Worm (Caenorhabditis elegans): ENCODE measurements around the gene R05H10.7.

The R05H10.7 gene

DNA sequence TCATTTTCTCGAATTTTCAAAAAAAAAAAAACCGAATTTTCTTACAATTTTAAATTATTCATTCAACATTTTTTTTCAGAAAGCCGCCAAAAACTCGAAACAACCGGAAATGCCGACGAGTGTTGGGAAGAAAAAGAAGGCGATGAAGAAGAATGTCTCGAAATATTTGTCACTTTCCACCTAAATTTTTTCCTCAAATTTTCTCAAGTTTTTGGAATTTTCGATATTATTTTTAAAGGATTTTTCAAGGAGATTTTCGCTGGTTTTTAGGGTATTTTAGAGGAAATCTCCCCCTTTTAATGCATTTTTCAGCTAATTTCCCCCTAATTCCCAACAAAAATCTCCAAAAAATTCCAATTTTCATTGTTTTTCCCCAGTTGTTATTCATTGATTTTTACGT lies 10.8 kb downstream of the R05H10.7 start:
- TF ChIP-seq hmg-4 (GFP tag; optimal IDR thresholded peaks at IDR 0.05) (no peak), ama-1 (optimal IDR thresholded peaks at IDR 0.05) (no peak), hmbx-1 (tag; optimal IDR thresholded peaks at IDR 0.05) (no peak), hnd-1 (tag; optimal IDR thresholded peaks at IDR 0.05) (no peak), flt-1 (GFP tag; IDR thresholded peaks at IDR 0.05) (no peak), tbx-37 (GFP tag; conservative IDR thresholded peaks at IDR 0.05) (no peak), F13C5.2 (tag; optimal IDR thresholded peaks at IDR 0.05) (no peak), pes-1 (GFP tag; IDR thresholded peaks at IDR 0.05) (no peak), ceh-13 (GFP tag; optimal IDR thresholded peaks at IDR 0.05) (no peak), tbx-11 (GFP tag; IDR thresholded peaks at IDR 0.05) (no peak)

DNA sequence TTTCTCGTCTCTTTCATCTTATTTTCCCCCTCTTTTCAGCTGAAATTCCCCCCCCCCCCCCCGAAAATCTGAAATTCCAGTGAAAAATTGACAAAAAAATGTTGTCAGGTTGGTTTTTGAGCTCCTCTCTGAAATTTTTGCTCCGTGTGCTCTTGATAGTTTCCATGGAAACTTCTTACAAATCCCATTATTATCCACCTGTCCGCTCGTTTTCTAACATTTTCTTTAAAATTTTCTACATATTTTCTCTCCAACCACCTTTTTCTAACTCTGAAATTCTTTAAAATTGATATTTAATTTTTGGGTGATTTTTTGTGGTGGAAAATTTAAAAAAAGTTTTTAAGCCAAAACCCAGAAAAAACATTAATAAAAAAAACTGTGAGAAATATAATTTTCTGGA lies 11.3 kb downstream of the R05H10.7 start, which contains the start of gene gpx-2:
Gene gpx-2, plus strand, starts transcription at position 99 of the 400 bp plus-strand sequence.
- TF ChIP-seq hnd-1 (tag; optimal IDR thresholded peaks at IDR 0.05) (no peak), ama-1 (optimal IDR thresholded peaks at IDR 0.05) (no peak), tbx-11 (GFP tag; IDR thresholded peaks at IDR 0.05) (no peak), tra-4 (tag; optimal IDR thresholded peaks at IDR 0.05) (no peak), pes-1 (GFP tag; IDR thresholded peaks at IDR 0.05) (no peak), F13C5.2 (tag; optimal IDR thresholded peaks at IDR 0.05) (no peak), ceh-36 (tag; optimal IDR thresholded peaks at IDR 0.05) (no peak), B0310.2 (tag; optimal IDR thresholded peaks at IDR 0.05) (no peak), scrt-1 (GFP tag; IDR thresholded peaks at IDR 0.05) (no peak), ets-7 (tag; optimal IDR thresholded peaks at IDR 0.05) (no peak), flt-1 (GFP tag; IDR thresholded peaks at IDR 0.05) (no peak), hmbx-1 (tag; optimal IDR thresholded peaks at IDR 0.05) (no peak), ceh-13 (GFP tag; optimal IDR thresholded peaks at IDR 0.05) (no peak), tbx-37 (GFP tag; conservative IDR thresholded peaks at IDR 0.05) (no peak), hmg-4 (GFP tag; optimal IDR thresholded peaks at IDR 0.05) (no peak), aly-1 (tag; optimal IDR thresholded peaks at IDR 0.05) (no peak), sea-1 (GFP tag; conservative IDR thresholded peaks at IDR 0.05) (no peak)

DNA sequence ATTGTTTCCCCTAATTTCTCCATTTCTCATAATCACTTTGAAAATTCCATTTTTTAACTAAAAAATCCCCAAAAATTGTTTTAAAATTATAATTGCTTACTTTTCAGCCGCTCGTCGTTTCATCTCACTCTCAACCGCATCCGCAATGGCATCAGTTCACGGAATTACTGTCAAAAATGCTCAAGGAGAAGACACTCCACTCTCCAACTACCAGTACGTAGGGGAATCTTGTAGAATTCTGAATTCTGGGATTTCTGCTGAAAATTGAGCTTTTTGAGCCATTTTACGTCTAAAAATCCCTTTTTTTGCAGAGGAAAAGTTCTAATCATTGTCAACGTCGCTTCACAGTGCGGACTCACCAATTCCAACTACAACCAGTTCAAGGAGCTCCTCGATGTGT lies 12.2 kb downstream of the R05H10.7 start:
- TF ChIP-seq aly-1 (tag; optimal IDR thresholded peaks at IDR 0.05) (no peak), hmbx-1 (tag; optimal IDR thresholded peaks at IDR 0.05) (no peak), hmg-4 (GFP tag; optimal IDR thresholded peaks at IDR 0.05) (no peak), tra-4 (tag; optimal IDR thresholded peaks at IDR 0.05) (no peak), ets-7 (tag; optimal IDR thresholded peaks at IDR 0.05) (no peak), ama-1 (optimal IDR thresholded peaks at IDR 0.05) (no peak), flt-1 (GFP tag; IDR thresholded peaks at IDR 0.05) (no peak), sea-1 (GFP tag; conservative IDR thresholded peaks at IDR 0.05) (no peak), B0310.2 (tag; optimal IDR thresholded peaks at IDR 0.05) (no peak), F13C5.2 (tag; optimal IDR thresholded peaks at IDR 0.05) (no peak), scrt-1 (GFP tag; IDR thresholded peaks at IDR 0.05) (no peak), hnd-1 (tag; optimal IDR thresholded peaks at IDR 0.05) (no peak), pes-1 (GFP tag; IDR thresholded peaks at IDR 0.05) (no peak), tbx-11 (GFP tag; IDR thresholded peaks at IDR 0.05) (no peak), ceh-36 (tag; optimal IDR thresholded peaks at IDR 0.05) (no peak), tbx-37 (GFP tag; conservative IDR thresholded peaks at IDR 0.05) (no peak), ceh-13 (GFP tag; optimal IDR thresholded peaks at IDR 0.05) (no peak)

ce11 chrII:14869644-14870043 lies 14.3 kb downstream of the R05H10.7 start, which contains the start of gene R05H10.3:
TSS of gene R05H10.3 (plus strand) at chrII:14869944.
- TF ChIP-seq aly-1 (tag; optimal IDR thresholded peaks at IDR 0.05) = no peak
- no peak for TF ChIP-seq flt-1 (GFP tag; IDR thresholded peaks at IDR 0.05)
- TF ChIP-seq ets-7 (tag; optimal IDR thresholded peaks at IDR 0.05) = no peak
- no peak for TF ChIP-seq ceh-36 (tag; optimal IDR thresholded peaks at IDR 0.05)
- TF ChIP-seq hnd-1 (tag; optimal IDR thresholded peaks at IDR 0.05) = no peak
- no peak for TF ChIP-seq tbx-11 (GFP tag; IDR thresholded peaks at IDR 0.05)
- no peak for TF ChIP-seq ama-1 (optimal IDR thresholded peaks at IDR 0.05)
- no peak for TF ChIP-seq tra-4 (tag; optimal IDR thresholded peaks at IDR 0.05)
- TF ChIP-seq sea-1 (GFP tag; conservative IDR thresholded peaks at IDR 0.05) = no peak
- TF ChIP-seq B0310.2 (tag; optimal IDR thresholded peaks at IDR 0.05) = no peak
- TF ChIP-seq hmbx-1 (tag; optimal IDR thresholded peaks at IDR 0.05) = no peak
- no peak for TF ChIP-seq scrt-1 (GFP tag; IDR thresholded peaks at IDR 0.05)
- TF ChIP-seq F13C5.2 (tag; optimal IDR thresholded peaks at IDR 0.05) = no peak
- TF ChIP-seq hmg-4 (GFP tag; optimal IDR thresholded peaks at IDR 0.05) = no peak
- no peak for TF ChIP-seq pes-1 (GFP tag; IDR thresholded peaks at IDR 0.05)
- no peak for TF ChIP-seq ceh-13 (GFP tag; optimal IDR thresholded peaks at IDR 0.05)
- no peak for TF ChIP-seq tbx-37 (GFP tag; conservative IDR thresholded peaks at IDR 0.05)

ce11 chrII:14876737-14877203 lies 21.4 kb downstream of the R05H10.7 start, which contains the start of gene Y53F4A.2:
TSS of gene Y53F4A.2 (minus strand) at chrII:14877153.
- no peak for TF ChIP-seq tbx-11 (GFP tag; IDR thresholded peaks at IDR 0.05)
- no peak for TF ChIP-seq ceh-13 (GFP tag; optimal IDR thresholded peaks at IDR 0.05)
- TF ChIP-seq F13C5.2 (tag; optimal IDR thresholded peaks at IDR 0.05) = no peak
- no peak for TF ChIP-seq hmbx-1 (tag; optimal IDR thresholded peaks at IDR 0.05)
- TF ChIP-seq flt-1 (GFP tag; IDR thresholded peaks at IDR 0.05) = no peak
- no peak for TF ChIP-seq ama-1 (optimal IDR thresholded peaks at IDR 0.05)
- no peak for TF ChIP-seq ets-7 (tag; optimal IDR thresholded peaks at IDR 0.05)
- TF ChIP-seq hnd-1 (tag; optimal IDR thresholded peaks at IDR 0.05) = no peak
- no peak for TF ChIP-seq scrt-1 (GFP tag; IDR thresholded peaks at IDR 0.05)
- no peak for TF ChIP-seq pes-1 (GFP tag; IDR thresholded peaks at IDR 0.05)
- no peak for TF ChIP-seq sea-1 (GFP tag; conservative IDR thresholded peaks at IDR 0.05)
- TF ChIP-seq B0310.2 (tag; optimal IDR thresholded peaks at IDR 0.05) = no peak
- no peak for TF ChIP-seq ceh-36 (tag; optimal IDR thresholded peaks at IDR 0.05)

DNA sequence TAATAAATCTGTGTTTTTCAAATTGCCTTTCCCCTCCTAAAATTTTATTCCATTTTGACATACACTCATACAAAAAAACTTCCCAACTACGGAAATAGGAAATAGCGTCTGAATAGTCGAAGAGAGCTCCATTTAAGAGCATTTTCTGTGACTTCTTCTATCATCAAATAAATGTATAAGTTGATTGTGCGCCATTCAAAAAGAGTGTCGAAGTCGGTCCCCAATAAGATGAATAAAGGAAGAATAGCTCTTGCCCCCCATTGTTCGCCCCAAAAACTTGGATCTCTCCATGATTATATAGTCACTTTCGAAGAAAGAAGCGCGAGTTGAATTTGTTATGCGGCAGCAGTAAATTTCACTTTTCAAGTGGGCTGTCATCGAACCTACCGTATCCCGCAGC lies 37.2 kb downstream of the R05H10.7 start:
- TF ChIP-seq hmg-4 (GFP tag; optimal IDR thresholded peaks at IDR 0.05) = no peak
- TF ChIP-seq scrt-1 (GFP tag; IDR thresholded peaks at IDR 0.05) = no peak
- TF ChIP-seq tbx-37 (GFP tag; conservative IDR thresholded peaks at IDR 0.05) = no peak
- no peak for TF ChIP-seq ets-7 (tag; optimal IDR thresholded peaks at IDR 0.05)
- TF ChIP-seq tbx-11 (GFP tag; IDR thresholded peaks at IDR 0.05) = no peak
- TF ChIP-seq F13C5.2 (tag; optimal IDR thresholded peaks at IDR 0.05) = no peak
- TF ChIP-seq hmbx-1 (tag; optimal IDR thresholded peaks at IDR 0.05) = no peak
- TF ChIP-seq ceh-13 (GFP tag; optimal IDR thresholded peaks at IDR 0.05) = no peak
- TF ChIP-seq tra-4 (tag; optimal IDR thresholded peaks at IDR 0.05) = no peak
- TF ChIP-seq flt-1 (GFP tag; IDR thresholded peaks at IDR 0.05) = no peak
- TF ChIP-seq hnd-1 (tag; optimal IDR thresholded peaks at IDR 0.05) = no peak

ce11 chrII:14896503-14896902 lies 41.2 kb downstream of the R05H10.7 start:
- TF ChIP-seq flt-1 (GFP tag; IDR thresholded peaks at IDR 0.05) = no peak

Measured in whole organism, early embryonic.